Fruit fly (Drosophila melanogaster): ENCODE results near the gene Srp68.

- TF ChIP-seq ttk (optimal IDR thresholded peaks at IDR 0.05) = no peak
- no peak for TF ChIP-seq insv (optimal IDR thresholded peaks at IDR 0.05)
- TF ChIP-seq h (optimal IDR thresholded peaks at IDR 0.05) = no peak
Observed at dm6 chr3L:9023627-9024026, 48.8 kb downstream of the Srp68 start.
